Worm (Caenorhabditis elegans) whole organism, late embryonic: ENCODE data around the gene C44B7.5.

Source experiments
- K09A11.1 ChIP-seq: sonication (generic microtip); optimal IDR thresholded peaks from 2 replicates; lab custom pipeline; 2017; ENCODE audit warnings: antibody characterized with exemption, mild to moderate bottlenecking, missing genetic modification characterization, missing compliant biosample characterization; ENCODE audit not compliant: insufficient read depth
- ceh-18 ChIP-seq: sonication (generic microtip); optimal IDR thresholded peaks from 2 replicates; lab custom pipeline; 2016; ENCODE audit warnings: missing genetic modification characterization, missing compliant biosample characterization
- nhr-11 ChIP-seq: fragments of 150-350 bp; optimal IDR thresholded peaks from 2 replicates; lab custom pipeline; 2014; ENCODE audit warnings: missing biosample characterization, missing genetic modification characterization
- sox-4 ChIP-seq: sonication (generic microtip); optimal IDR thresholded peaks from 2 replicates; lab custom pipeline; 2017; ENCODE audit warnings: mild to moderate bottlenecking, missing genetic modification characterization, inconsistent platforms, missing compliant biosample characterization

DNA sequence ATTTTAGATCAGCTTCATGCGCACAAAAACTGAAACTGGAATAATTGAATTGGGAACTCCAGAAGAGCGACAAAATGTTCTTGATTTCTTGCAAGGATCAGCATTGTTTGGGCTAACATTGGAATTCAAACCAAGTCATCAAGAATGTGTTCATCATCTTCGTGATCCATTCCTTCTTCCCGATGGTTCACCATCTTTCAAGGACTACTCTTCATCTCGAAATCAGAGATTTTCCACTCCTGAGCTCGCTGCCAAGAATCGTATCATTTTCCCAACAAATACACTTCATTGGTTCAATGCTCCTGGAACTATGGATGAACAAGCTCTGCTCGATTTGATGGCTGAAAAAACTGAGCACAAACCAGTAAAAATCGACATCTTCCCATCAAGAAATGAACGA lies 28.3 kb upstream of the C44B7.5 start:
- TF ChIP-seq ceh-18 (tag; lab: Kevin White, UChicago) (no peak), K09A11.1 (no peak), nhr-11 (tag; lab: Kevin White, UChicago) (no peak), sox-4 (no peak)
